Fruit fly (Drosophila melanogaster) whole organism, prepupa: ENCODE measurements around the gene Wdr33.
A peak's percentile ranks its signal among the peaks of the same experiment; 100 is the strongest.

Source experiments
- Blimp-1 ChIP-seq: fragments of 200-800 bp; sonication (Bioruptor generic); optimal IDR thresholded peaks from 3 replicates; lab custom pipeline; 2017; ENCODE audit warnings: missing biosample characterization, missing genetic modification characterization, mild to moderate bottlenecking, moderate library complexity, missing genetic modification reagents
- CG10631 ChIP-seq: fragments of 200-800 bp; sonication (Bioruptor generic); optimal IDR thresholded peaks from 2 replicates; lab custom pipeline; 2016; ENCODE audit warnings: missing biosample characterization, missing genetic modification characterization
- CG10669 ChIP-seq: fragments of 200-800 bp; sonication (Bioruptor generic); optimal IDR thresholded peaks from 3 replicates; lab custom pipeline; 2018; ENCODE audit warnings: missing biosample characterization, mild to moderate bottlenecking, missing genetic modification characterization, moderate library complexity
- CG11762 ChIP-seq: fragments of 200-800 bp; sonication (Bioruptor generic); optimal IDR thresholded peaks from 3 replicates; lab custom pipeline; 2016; ENCODE audit warnings: missing biosample characterization, missing genetic modification characterization; ENCODE audit not compliant: insufficient read depth
- CG11902 ChIP-seq: fragments of 200-800 bp; sonication (Bioruptor generic); optimal IDR thresholded peaks from 3 replicates; lab custom pipeline; 2016; ENCODE audit warnings: missing biosample characterization, missing genetic modification characterization
- CG15336 ChIP-seq: fragments of 200-800 bp; sonication (Bioruptor generic); IDR thresholded peaks from 2 replicates; pipeline ENCODE4 v1.3.6; 2022; ENCODE audit warnings: missing biosample characterization, missing genetic modification characterization
- CG1621 ChIP-seq: fragments of 200-800 bp; sonication (Bioruptor generic); optimal IDR thresholded peaks from 3 replicates; lab custom pipeline; 2018; ENCODE audit warnings: missing biosample characterization, mild to moderate bottlenecking, missing genetic modification characterization
- CG16779 ChIP-seq: fragments of 200-800 bp; sonication (Bioruptor generic); optimal IDR thresholded peaks from 3 replicates; lab custom pipeline; 2017; ENCODE audit warnings: missing biosample characterization, mild to moderate bottlenecking, missing genetic modification characterization
- CG3032 ChIP-seq: fragments of 200-800 bp; optimal IDR thresholded peaks from 2 replicates; lab custom pipeline; 2019; ENCODE audit warnings: missing biosample characterization, mild to moderate bottlenecking, missing genetic modification characterization, moderate library complexity
- CG31627 ChIP-seq: fragments of 200-800 bp; sonication (Bioruptor generic); optimal IDR thresholded peaks from 3 replicates; lab custom pipeline; 2016; ENCODE audit warnings: missing biosample characterization, missing genetic modification characterization
- CG32006 ChIP-seq: fragments of 200-800 bp; sonication (Bioruptor generic); optimal IDR thresholded peaks from 3 replicates; lab custom pipeline; 2017; ENCODE audit warnings: missing biosample characterization, mild to moderate bottlenecking, missing genetic modification characterization
- CG4318 ChIP-seq: fragments of 200-800 bp; sonication (Bioruptor generic); optimal IDR thresholded peaks from 3 replicates; lab custom pipeline; 2017; ENCODE audit warnings: missing biosample characterization, mild to moderate bottlenecking, missing genetic modification characterization
- CG6163 ChIP-seq: fragments of 200-800 bp; sonication (Bioruptor generic); IDR thresholded peaks from 3 replicates; pipeline ENCODE4 v1.3.6; 2022; ENCODE audit warnings: missing biosample characterization, missing genetic modification characterization
- CG6276 ChIP-seq: fragments of 200-800 bp; sonication (Bioruptor generic); optimal IDR thresholded peaks from 2 replicates; lab custom pipeline; 2017; ENCODE audit warnings: missing biosample characterization, mild to moderate bottlenecking, missing genetic modification characterization
- CG6792 ChIP-seq: fragments of 200-800 bp; sonication (Bioruptor generic); optimal IDR thresholded peaks from 3 replicates; lab custom pipeline; 2016; ENCODE audit warnings: missing biosample characterization, missing genetic modification characterization
- CG6808 ChIP-seq: fragments of 200-800 bp; sonication (Bioruptor generic); optimal IDR thresholded peaks from 3 replicates; lab custom pipeline; 2017; ENCODE audit warnings: missing biosample characterization, missing genetic modification characterization, mild to moderate bottlenecking, moderate library complexity, missing genetic modification reagents
- CG6854 ChIP-seq: fragments of 200-800 bp; sonication (Bioruptor generic); optimal IDR thresholded peaks from 2 replicates; lab custom pipeline; 2017; ENCODE audit warnings: missing biosample characterization, mild to moderate bottlenecking, missing genetic modification characterization
- CG8119 ChIP-seq: fragments of 200-800 bp; sonication (Bioruptor generic); IDR thresholded peaks from 3 replicates; pipeline ENCODE4 v1.3.6; 2022; ENCODE audit warnings: missing biosample characterization, missing genetic modification characterization
- CG8319 ChIP-seq: fragments of 200-800 bp; sonication (Bioruptor generic); optimal IDR thresholded peaks from 3 replicates; lab custom pipeline; 2016; ENCODE audit warnings: missing biosample characterization, missing genetic modification characterization
- CG8632 ChIP-seq: fragments of 200-800 bp; sonication (Bioruptor generic); optimal IDR thresholded peaks from 3 replicates; lab custom pipeline; 2016; ENCODE audit warnings: missing biosample characterization, missing genetic modification characterization
- CG9139 ChIP-seq: fragments of 200-800 bp; sonication (Bioruptor generic); optimal IDR thresholded peaks from 3 replicates; lab custom pipeline; 2017; ENCODE audit warnings: missing biosample characterization, mild to moderate bottlenecking, missing genetic modification characterization
- Eip75B ChIP-seq: fragments of 200-800 bp; sonication (Bioruptor generic); optimal IDR thresholded peaks from 3 replicates; lab custom pipeline; 2016; ENCODE audit warnings: missing biosample characterization, missing genetic modification characterization
- Ets21C ChIP-seq: fragments of 200-800 bp; sonication (Bioruptor generic); optimal IDR thresholded peaks from 3 replicates; lab custom pipeline; 2016; ENCODE audit warnings: missing biosample characterization, missing genetic modification characterization
- Gug ChIP-seq: fragments of 200-800 bp; sonication (Bioruptor generic); IDR thresholded peaks from 2 replicates; pipeline ENCODE4 v1.3.6; 2022; ENCODE audit warnings: missing biosample characterization, missing genetic modification characterization
- Hr39 ChIP-seq: fragments of 200-800 bp; sonication (Bioruptor generic); optimal IDR thresholded peaks from 2 replicates; lab custom pipeline; 2016; ENCODE audit warnings: missing biosample characterization, missing genetic modification characterization
- Hr4 ChIP-seq: fragments of 200-800 bp; sonication (Bioruptor generic); optimal IDR thresholded peaks from 3 replicates; lab custom pipeline; 2016; ENCODE audit warnings: missing biosample characterization, missing genetic modification characterization
- Lpt ChIP-seq: fragments of 200-800 bp; sonication (Bioruptor generic); optimal IDR thresholded peaks from 3 replicates; lab custom pipeline; 2016; ENCODE audit warnings: missing biosample characterization, missing genetic modification characterization
- Met ChIP-seq: fragments of 200-800 bp; sonication (Bioruptor generic); optimal IDR thresholded peaks from 3 replicates; lab custom pipeline; 2016; ENCODE audit warnings: missing biosample characterization, missing genetic modification characterization
- OdsH ChIP-seq: fragments of 200-800 bp; sonication (Bioruptor generic); optimal IDR thresholded peaks from 3 replicates; lab custom pipeline; 2016; ENCODE audit warnings: missing biosample characterization, missing genetic modification characterization
- Smox ChIP-seq: fragments of 200-800 bp; sonication (Bioruptor generic); optimal IDR thresholded peaks from 3 replicates; lab custom pipeline; 2016; ENCODE audit warnings: missing biosample characterization, missing genetic modification characterization
- Sox14 ChIP-seq: fragments of 200-800 bp; sonication (Bioruptor generic); optimal IDR thresholded peaks from 3 replicates; lab custom pipeline; 2016; ENCODE audit warnings: missing biosample characterization, missing genetic modification characterization
- Sox15 ChIP-seq: fragments of 200-800 bp; sonication (Bioruptor generic); optimal IDR thresholded peaks from 3 replicates; lab custom pipeline; 2016; ENCODE audit warnings: missing biosample characterization, missing genetic modification characterization
- achi ChIP-seq: fragments of 200-800 bp; sonication (Bioruptor generic); optimal IDR thresholded peaks from 3 replicates; lab custom pipeline; 2016; ENCODE audit warnings: missing biosample characterization, missing genetic modification characterization
- cyc ChIP-seq: fragments of 200-800 bp; sonication (Bioruptor generic); optimal IDR thresholded peaks from 3 replicates; lab custom pipeline; 2016; ENCODE audit warnings: missing biosample characterization, missing genetic modification characterization
- dac ChIP-seq: fragments of 200-800 bp; sonication (Bioruptor generic); optimal IDR thresholded peaks from 2 replicates; lab custom pipeline; 2017; ENCODE audit warnings: missing biosample characterization, mild to moderate bottlenecking, missing genetic modification characterization
- eg ChIP-seq: fragments of 200-800 bp; sonication (Bioruptor generic); IDR thresholded peaks from 3 replicates; pipeline ENCODE4 v1.3.6; 2022; ENCODE audit warnings: missing biosample characterization, missing genetic modification characterization
- esn ChIP-seq: fragments of 200-800 bp; sonication (Bioruptor generic); optimal IDR thresholded peaks from 2 replicates; lab custom pipeline; 2016; ENCODE audit warnings: missing biosample characterization, mild to moderate bottlenecking, missing genetic modification characterization, moderate library complexity
- fd85E ChIP-seq: fragments of 200-800 bp; sonication (Bioruptor generic); optimal IDR thresholded peaks from 3 replicates; lab custom pipeline; 2016; ENCODE audit warnings: missing biosample characterization, missing genetic modification characterization
- fkh ChIP-seq: fragments of 200-800 bp; sonication (Bioruptor generic); optimal IDR thresholded peaks from 3 replicates; lab custom pipeline; 2017; ENCODE audit warnings: missing biosample characterization, mild to moderate bottlenecking, missing genetic modification characterization, moderate library complexity
- lz ChIP-seq: fragments of 200-800 bp; sonication (Bioruptor generic); optimal IDR thresholded peaks from 3 replicates; lab custom pipeline; 2016; ENCODE audit warnings: missing biosample characterization, missing genetic modification characterization
- pdm3 ChIP-seq: fragments of 200-800 bp; sonication (Bioruptor generic); optimal IDR thresholded peaks from 3 replicates; lab custom pipeline; 2016; ENCODE audit warnings: missing biosample characterization, missing genetic modification characterization
- spab ChIP-seq: fragments of 200-800 bp; sonication (Bioruptor generic); optimal IDR thresholded peaks from 2 replicates; lab custom pipeline; 2017; ENCODE audit warnings: missing biosample characterization, mild to moderate bottlenecking, missing genetic modification characterization, missing genetic modification reagents
- svp ChIP-seq: fragments of 200-800 bp; sonication (Bioruptor generic); peaks from one replicate; lab custom pipeline; 2016; ENCODE audit warnings: missing biosample characterization, missing genetic modification characterization
- vri ChIP-seq: fragments of 200-800 bp; sonication (Bioruptor generic); optimal IDR thresholded peaks from 3 replicates; lab custom pipeline; 2016; ENCODE audit warnings: missing biosample characterization, mild to moderate bottlenecking, missing genetic modification characterization

Gene Wdr33

DNA sequence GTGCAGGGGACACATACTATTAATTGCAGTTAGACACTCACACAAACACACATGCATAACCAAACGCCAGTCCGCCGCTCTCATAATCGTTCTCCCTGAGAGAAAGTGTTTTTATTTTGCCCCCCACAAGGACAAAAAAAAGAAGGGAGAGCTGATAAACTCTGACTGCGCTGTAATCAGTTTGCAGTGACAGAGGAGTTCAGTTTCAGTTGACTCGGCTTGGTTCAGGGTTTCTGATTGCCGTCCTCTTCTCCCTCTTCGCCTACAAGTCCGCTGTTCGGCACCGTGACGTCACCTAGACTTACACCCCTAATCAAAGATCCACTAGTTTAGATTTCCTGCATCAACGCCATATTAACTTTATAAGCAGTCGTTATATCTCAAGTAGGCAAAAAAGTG is 10.8 kb downstream of the Wdr33 start (continued):
- TF ChIP-seq svp (peak; percentile 100), fd85E (GFP tag; lab: Kevin White, UChicago) (no peak), CG6808 (GFP tag; lab: Kevin White, UChicago) (no peak), CG32006 (no peak), CG10631 (no peak), CG6792 (no peak), Eip75B (GFP tag; lab: Kevin White, UChicago) (peak; percentile 6), Gug (GFP tag; lab: Robert Waterston, UW) (no peak), CG3032 (no peak), Hr39 (GFP tag; lab: Kevin White, UChicago) (no peak), fkh (GFP tag; lab: Kevin White, UChicago) (no peak), cyc (GFP tag; lab: Kevin White, UChicago) (no peak), CG6854 (GFP tag; lab: Kevin White, UChicago) (no peak), OdsH (no peak), CG1621 (tag; lab: Kevin White, UChicago) (no peak), CG16779 (tag; lab: Kevin White, UChicago) (no peak), Met (GFP tag; lab: Kevin White, UChicago) (no peak), achi (GFP tag; lab: Kevin White, UChicago) (no peak), Sox15 (no peak), esn (GFP tag; lab: Kevin White, UChicago) (peak; percentile 18), Hr4 (GFP tag; lab: Kevin White, UChicago) (no peak), pdm3 (GFP tag; lab: Kevin White, UChicago) (no peak), CG8632 (no peak), vri (no peak), CG11902 (GFP tag; lab: Kevin White, UChicago) (no peak), lz (GFP tag; lab: Kevin White, UChicago) (no peak)

DNA sequence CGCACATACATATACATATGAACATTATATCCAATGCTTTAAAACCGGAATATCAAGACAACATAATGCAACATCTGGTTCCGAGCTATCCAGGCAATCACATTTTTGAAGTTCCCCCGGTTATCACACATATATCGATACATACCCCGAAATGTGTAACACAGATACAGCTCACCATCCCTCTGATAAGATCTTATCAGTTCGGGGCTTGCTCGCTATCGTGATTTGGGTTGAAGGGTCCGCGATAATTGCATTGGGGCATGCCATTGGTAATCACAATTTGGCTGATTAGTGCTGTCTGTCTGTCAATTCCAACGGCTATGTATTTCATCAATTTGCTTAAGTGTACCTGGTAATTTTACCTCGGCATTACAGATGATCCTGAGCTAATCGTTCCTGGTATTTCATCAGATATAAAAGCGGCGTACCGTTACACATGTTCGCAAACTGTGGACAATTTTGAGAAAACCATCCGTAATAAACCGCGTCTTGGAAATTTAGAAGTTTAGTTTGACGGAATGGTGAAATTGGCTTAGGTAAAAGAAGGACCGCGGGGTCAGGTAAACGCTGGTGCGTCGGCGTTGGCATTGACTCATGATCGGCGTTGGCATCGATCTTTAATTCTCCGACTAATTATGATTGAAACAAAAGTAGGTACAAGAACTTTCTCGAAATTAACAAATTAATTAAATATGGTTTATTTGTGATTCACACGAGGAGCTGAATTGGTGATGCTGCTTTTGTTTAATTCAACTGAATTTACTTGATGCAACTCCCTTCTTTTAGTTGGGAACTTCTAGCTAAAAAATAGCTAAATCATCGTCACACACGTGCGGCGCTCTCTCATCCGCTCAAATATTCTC is 11.6 kb downstream of the Wdr33 start:
- TF ChIP-seq Eip75B (GFP tag; lab: Kevin White, UChicago) (no peak), CG4318 (GFP tag; lab: Kevin White, UChicago) (no peak), spab (no peak), vri (peak; percentile 55), CG6163 (no peak), OdsH (no peak), Hr4 (GFP tag; lab: Kevin White, UChicago) (no peak), svp (peak; percentile 69)

DNA sequence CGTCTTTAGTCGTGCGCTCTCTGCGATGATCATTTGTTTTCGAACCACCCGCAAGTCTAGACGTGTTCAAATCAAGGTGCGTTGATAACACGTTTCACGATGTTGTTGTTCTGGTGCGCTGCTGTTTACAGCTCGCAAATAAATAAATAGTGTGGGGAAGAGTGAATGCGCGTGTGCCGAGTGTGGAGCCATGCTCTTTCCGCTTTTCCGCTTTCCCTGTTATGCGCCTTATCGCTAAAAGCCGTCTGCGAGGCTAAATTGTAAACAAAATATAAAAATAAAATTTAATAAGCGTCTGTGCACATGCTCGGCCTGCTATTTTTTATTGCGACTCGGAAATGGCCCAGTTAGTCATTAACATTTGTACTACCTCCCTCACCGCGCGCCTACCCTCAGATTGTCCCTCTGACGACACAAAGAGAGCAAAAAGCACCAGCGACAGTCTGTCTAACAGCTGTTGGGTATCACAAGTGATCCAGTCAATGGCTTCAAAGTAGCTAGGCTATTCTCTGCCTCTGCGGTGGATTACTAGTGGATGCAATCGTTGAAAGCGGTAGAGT is 12.3 kb downstream of the Wdr33 start:
- peak; percentile 43; the same call in 1 of the 3 replicates for TF ChIP-seq eg (GFP tag; lab: Robert Waterston, UW)
- no peak for TF ChIP-seq CG10669
- TF ChIP-seq achi (GFP tag; lab: Kevin White, UChicago) = no peak
- peak; percentile 70 for TF ChIP-seq CG16779 (tag; lab: Kevin White, UChicago)
- no peak for TF ChIP-seq esn (GFP tag; lab: Kevin White, UChicago)
- no peak for TF ChIP-seq dac (GFP tag; lab: Kevin White, UChicago)
- no peak for TF ChIP-seq Met (GFP tag; lab: Kevin White, UChicago)
- TF ChIP-seq lz (GFP tag; lab: Kevin White, UChicago) = no peak
- TF ChIP-seq Smox (GFP tag; lab: Kevin White, UChicago) = no peak
- TF ChIP-seq CG10631 = no peak
- no peak for TF ChIP-seq vri
- no peak for TF ChIP-seq Gug (GFP tag; lab: Robert Waterston, UW)
- TF ChIP-seq CG11762 (GFP tag; lab: Kevin White, UChicago) = no peak
- TF ChIP-seq fkh (GFP tag; lab: Kevin White, UChicago) = peak; percentile 100
- 0 out of 3 replicates have a peak, but pooled peaks have one; percentile 17 for TF ChIP-seq CG8119 (GFP tag; lab: Robert Waterston, UW)
- no peak for TF ChIP-seq CG9139 (GFP tag; lab: Kevin White, UChicago)
- TF ChIP-seq spab = no peak
- peak; percentile 52 for TF ChIP-seq Sox14 (GFP tag; lab: Kevin White, UChicago)
- TF ChIP-seq svp = no peak
- no peak for TF ChIP-seq Lpt (GFP tag; lab: Kevin White, UChicago)
- TF ChIP-seq Blimp-1 = no peak
- no peak for TF ChIP-seq CG6854 (GFP tag; lab: Kevin White, UChicago)
- no peak for TF ChIP-seq OdsH
- no peak for TF ChIP-seq Ets21C (GFP tag; lab: Kevin White, UChicago)
- TF ChIP-seq CG15336 (GFP tag; lab: Robert Waterston, UW) = peak; percentile 42; the same call in 1 of the 2 replicates
- TF ChIP-seq CG32006 = no peak
- no peak for TF ChIP-seq CG8319
- no peak for TF ChIP-seq cyc (GFP tag; lab: Kevin White, UChicago)
- TF ChIP-seq CG6276 = peak; percentile 44
- TF ChIP-seq CG31627 (GFP tag; lab: Kevin White, UChicago) = no peak
- peak; percentile 19 for TF ChIP-seq Eip75B (GFP tag; lab: Kevin White, UChicago)
